Worm (Caenorhabditis elegans) whole organism, midembryonic: Measurements from ENCODE around the gene C30G12.1.

Experiments used
- cog-1 ChIP-seq: sonication (generic microtip); optimal IDR thresholded peaks from 2 replicates; lab custom pipeline; 2016; ENCODE audit warnings: missing genetic modification characterization, missing compliant biosample characterization
- flt-1 ChIP-seq: fragments of 200-800 bp; sonication (Bioruptor generic); IDR thresholded peaks from 2 replicates; pipeline ENCODE4 v1.3.6; 2022; ENCODE audit warnings: missing genetic modification characterization, missing compliant biosample characterization
- klf-2 ChIP-seq: fragments of 200-800 bp; sonication (Bioruptor generic); conservative IDR thresholded peaks from 2 replicates; pipeline ENCODE4 v1.3.6; 2022; ENCODE audit warnings: missing genetic modification reagents, missing genetic modification characterization, missing compliant biosample characterization
- ref-1 ChIP-seq: fragments of 200-800 bp; sonication (Bioruptor generic); conservative IDR thresholded peaks from 2 replicates; pipeline ENCODE4 v1.3.6; 2022; ENCODE audit warnings: missing genetic modification reagents, missing genetic modification characterization, missing compliant biosample characterization

DNA sequence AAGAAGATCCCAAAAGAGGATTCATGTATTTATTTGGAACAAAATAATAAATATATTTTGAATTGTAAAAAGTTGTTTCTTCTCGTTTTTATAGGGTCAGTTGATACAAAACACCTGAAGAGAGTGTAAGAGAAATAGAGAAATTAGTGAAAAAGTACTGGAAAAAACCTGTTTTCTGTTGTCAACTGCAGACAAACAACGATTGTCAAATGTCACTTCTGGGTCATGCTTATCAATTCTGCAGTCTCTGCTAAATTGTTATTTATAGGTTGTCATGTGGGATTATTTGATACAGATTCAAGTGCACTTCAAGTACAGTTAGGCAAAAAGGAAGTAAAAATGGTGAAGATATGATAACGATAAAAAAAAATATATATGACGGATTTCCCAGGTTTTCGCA is 26.6 kb upstream of the C30G12.1 start:
- TF ChIP-seq ref-1 (GFP tag; lab: Robert Waterston, UW) (no peak), flt-1 (GFP tag; lab: Robert Waterston, UW) (no peak), cog-1 (tag; lab: Kevin White, UChicago) (no peak), klf-2 (GFP tag; lab: Robert Waterston, UW) (no peak)
